Worm (Caenorhabditis elegans): ENCODE results near the gene F13H8.11.

DNA sequence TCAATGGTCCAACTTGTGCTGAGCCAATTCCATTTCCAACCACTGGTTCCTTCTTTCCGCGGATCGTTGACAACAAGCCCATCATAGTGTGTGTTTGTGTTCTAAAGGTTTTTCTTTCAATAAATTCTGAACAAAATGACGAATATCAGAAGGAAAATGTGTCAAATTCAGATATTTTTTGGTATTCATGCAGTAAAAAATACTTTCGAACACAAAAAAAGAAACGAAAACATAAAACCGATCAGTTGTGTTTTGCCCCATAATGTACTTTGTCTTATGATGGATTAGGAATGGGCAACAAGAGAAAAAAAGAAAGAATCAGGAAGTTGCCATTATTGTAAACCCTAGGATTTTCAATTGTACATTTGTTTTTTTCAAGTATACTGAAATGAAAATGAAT is 49.4 kb upstream of the F13H8.11 start, which contains the start of gene glb-10:
- TF ChIP-seq ama-1 (optimal IDR thresholded peaks at IDR 0.05): no peak
- no peak for TF ChIP-seq tra-4 (tag; optimal IDR thresholded peaks at IDR 0.05)
- no peak for TF ChIP-seq hmg-4 (GFP tag; optimal IDR thresholded peaks at IDR 0.05)
